Worm (Caenorhabditis elegans) whole organism, L4 larva: ENCODE measurements around the gene atgl-1.

Experiments used
- D1046.2 ChIP-seq: fragments of 200-800 bp; sonication (Bioruptor generic); IDR thresholded peaks from 2 replicates; pipeline ENCODE4 v1.3.6; 2022; ENCODE audit warnings: missing genetic modification characterization, missing compliant biosample characterization
- R02D3.7 ChIP-seq: fragments of 150-350 bp; sonication (generic microtip); optimal IDR thresholded peaks from 3 replicates; lab custom pipeline; 2014; ENCODE audit warnings: missing biosample characterization, missing genetic modification characterization
- ama-1 ChIP-seq: fragments of 150-350 bp; optimal IDR thresholded peaks from 2 replicates; lab custom pipeline; 2014; ENCODE audit warnings: inconsistent platforms, mixed read lengths
- fkh-10 ChIP-seq: fragments of 150-350 bp; optimal IDR thresholded peaks from 2 replicates; lab custom pipeline; 2014; ENCODE audit warnings: missing biosample characterization, missing genetic modification reagents, missing genetic modification characterization
- hlh-11 ChIP-seq: fragments of 200-800 bp; sonication (Bioruptor generic); optimal IDR thresholded peaks from 2 replicates; lab custom pipeline; 2018; ENCODE audit warnings: mild to moderate bottlenecking, missing genetic modification characterization, missing compliant biosample characterization
- hmg-1.1 ChIP-seq: fragments of 200-800 bp; sonication (Bioruptor generic); IDR thresholded peaks from 2 replicates; pipeline ENCODE4 v1.3.6; 2022; ENCODE audit warnings: missing genetic modification reagents, missing genetic modification characterization, missing compliant biosample characterization
- mdt-29 ChIP-seq: fragments of 200-800 bp; sonication (Bioruptor generic); IDR thresholded peaks from 2 replicates; pipeline ENCODE4 v1.3.6; 2022; ENCODE audit warnings: missing genetic modification reagents, missing genetic modification characterization, missing compliant biosample characterization
- skn-1 ChIP-seq: fragments of 150-350 bp; optimal IDR thresholded peaks from 2 replicates; lab custom pipeline; 2014; ENCODE audit warnings: missing biosample characterization, missing genetic modification characterization
- unc-62 ChIP-seq, 3 experiments: fragments of 150-350 bp in 1 of 3; sonication (generic microtip); optimal IDR thresholded peaks in 2 of 3; peaks in 1 of 3; 1 replicate in 1 of 3; 2 replicates in 2 of 3; lab custom pipeline; 2014 to 2017; ENCODE audit warnings: missing biosample characterization in 3 of 3, missing genetic modification characterization in 3 of 3, missing genetic modification reagents in 3 of 3, missing genotype in 1 of 3
- zag-1 ChIP-seq: fragments of 150-350 bp; optimal IDR thresholded peaks from 2 replicates; lab custom pipeline; 2014; ENCODE audit warnings: missing biosample characterization, missing genetic modification characterization

- peak; percentile 93 for TF ChIP-seq ama-1
- TF ChIP-seq hmg-1.1 (GFP tag; lab: Robert Waterston, UW) = no peak
- no peak for TF ChIP-seq hlh-11 (tag; lab: Kevin White, UChicago)
- no peak for TF ChIP-seq fkh-10
- TF ChIP-seq R02D3.7 (tag; lab: Kevin White, UChicago) = no peak
- no peak for TF ChIP-seq mdt-29 (GFP tag; lab: Robert Waterston, UW)
- no peak for TF ChIP-seq D1046.2 (GFP tag; lab: Robert Waterston, UW)
- peak in 1 of 2 experiments; percentile 33 for TF ChIP-seq unc-62 (GFP tag; optimal IDR thresholded peaks at IDR 0.05 in 1 of 2; lab: Kevin White, UChicago)
- no peak for TF ChIP-seq unc-62 (tag; optimal IDR thresholded peaks at IDR 0.05; lab: Kevin White, UChicago)
- no peak for TF ChIP-seq skn-1 (tag; lab: Kevin White, UChicago)
- TF ChIP-seq zag-1 (tag; lab: Kevin White, UChicago) = no peak
These were observed 43.4 kb upstream of the atgl-1 start, which contains the start of gene T26A5.8 for ce11 chrIII:6462610-6463009.
